Fruit fly (Drosophila melanogaster) whole organism, pupa: ENCODE results near the gene Jhbp3.

Experiments
- CG13204 ChIP-seq: fragments of 200-800 bp; sonication (Bioruptor generic); optimal IDR thresholded peaks from 2 replicates; lab custom pipeline; 2018; ENCODE audit warnings: missing biosample characterization, mild to moderate bottlenecking, missing genetic modification characterization, moderate library complexity
- CG14655 ChIP-seq: fragments of 200-800 bp; sonication (Bioruptor generic); optimal IDR thresholded peaks from 3 replicates; lab custom pipeline; 2017; ENCODE audit warnings: mild to moderate bottlenecking, missing biosample characterization, missing genetic modification reagents, missing genetic modification characterization
- CG34367 ChIP-seq: fragments of 200-800 bp; sonication (Bioruptor generic); optimal IDR thresholded peaks from 2 replicates; lab custom pipeline; 2018; ENCODE audit warnings: missing biosample characterization, mild to moderate bottlenecking, missing genetic modification characterization
- CG8159 ChIP-seq: fragments of 200-800 bp; sonication (Bioruptor generic); optimal IDR thresholded peaks from 3 replicates; lab custom pipeline; 2018; ENCODE audit warnings: missing biosample characterization, mild to moderate bottlenecking, missing genetic modification characterization, moderate library complexity
- CG9948 ChIP-seq: fragments of 200-800 bp; sonication (Bioruptor generic); optimal IDR thresholded peaks from 2 replicates; lab custom pipeline; 2018; ENCODE audit warnings: missing biosample characterization, mild to moderate bottlenecking, missing genetic modification characterization, moderate library complexity
- EcR ChIP-seq: fragments of 200-800 bp; sonication (Bioruptor generic); optimal IDR thresholded peaks from 3 replicates; lab custom pipeline; 2019; ENCODE audit warnings: missing biosample characterization, missing genetic modification characterization, mild to moderate bottlenecking, moderate library complexity, missing genetic modification reagents
- Pif1A ChIP-seq: fragments of 200-800 bp; sonication (Bioruptor generic); optimal IDR thresholded peaks from 3 replicates; lab custom pipeline; 2016; ENCODE audit warnings: missing biosample characterization, missing genetic modification characterization
- Pif1B ChIP-seq: fragments of 200-800 bp; sonication (Bioruptor generic); optimal IDR thresholded peaks from 3 replicates; lab custom pipeline; 2016; ENCODE audit warnings: missing biosample characterization, missing genetic modification characterization
- gl ChIP-seq: fragments of 200-800 bp; sonication (Bioruptor generic); optimal IDR thresholded peaks from 2 replicates; lab custom pipeline; 2018; ENCODE audit warnings: missing biosample characterization, mild to moderate bottlenecking, missing genetic modification characterization
- rn ChIP-seq: fragments of 200-800 bp; sonication (Bioruptor generic); IDR thresholded peaks from 2 replicates; pipeline ENCODE4 v1.3.6; 2022; ENCODE audit warnings: missing biosample characterization, missing genetic modification characterization

DNA sequence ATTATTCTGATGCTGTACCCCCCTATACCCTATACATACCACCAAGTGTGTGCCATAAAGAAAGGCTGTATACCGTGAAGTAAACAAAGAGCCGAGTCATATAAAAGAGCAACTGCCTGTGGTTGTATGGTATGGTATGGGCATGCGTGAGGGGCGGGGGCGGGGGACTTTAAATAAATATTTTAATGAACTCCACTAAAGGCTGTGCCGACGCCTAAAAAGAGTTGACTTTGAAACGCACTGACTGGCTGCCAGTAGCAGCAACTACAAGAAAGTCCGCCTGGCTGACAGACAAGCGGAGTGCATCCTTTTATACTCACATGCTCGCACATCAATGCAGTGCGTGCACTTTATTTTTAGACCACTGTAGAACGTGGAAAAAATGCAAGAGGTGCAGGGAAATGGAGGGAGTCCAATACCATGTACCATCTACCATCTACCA lies 40.6 kb downstream of the Jhbp3 start:
- peak; percentile 25 for TF ChIP-seq CG14655 (GFP tag; lab: Kevin White, UChicago)
- no peak for TF ChIP-seq Pif1A
- no peak for TF ChIP-seq CG34367
- TF ChIP-seq rn (GFP tag; lab: Robert Waterston, UW), result no peak
- TF ChIP-seq CG8159 (tag; lab: Kevin White, UChicago), result peak; percentile 6
- TF ChIP-seq EcR (GFP tag; lab: Kevin White, UChicago), result peak; percentile 87
- TF ChIP-seq CG13204 (GFP tag; lab: Kevin White, UChicago), result peak; percentile 32
- TF ChIP-seq gl, result no peak
- TF ChIP-seq Pif1B (GFP tag; lab: Kevin White, UChicago), result no peak
- no peak for TF ChIP-seq CG9948 (tag; lab: Kevin White, UChicago)
